Worm (Caenorhabditis elegans) whole organism, early embryonic: ENCODE results near the gene srv-7.

Source experiments
- aly-1 ChIP-seq: sonication (generic microtip); optimal IDR thresholded peaks from 2 replicates; lab custom pipeline; 2016; ENCODE audit warnings: missing genetic modification characterization, missing compliant biosample characterization
- ama-1 ChIP-seq: fragments of 150-350 bp; optimal IDR thresholded peaks from 2 replicates; lab custom pipeline; 2014
- ceh-13 ChIP-seq: fragments of 200-800 bp; sonication (Bioruptor generic); optimal IDR thresholded peaks from 2 replicates; lab custom pipeline; 2018; ENCODE audit warnings: mild to moderate bottlenecking, missing genetic modification characterization, missing compliant biosample characterization
- ceh-36 ChIP-seq: sonication (generic microtip); optimal IDR thresholded peaks from 2 replicates; lab custom pipeline; 2016; ENCODE audit warnings: missing genetic modification characterization, inconsistent platforms, missing compliant biosample characterization
- ets-7 ChIP-seq: sonication (generic microtip); optimal IDR thresholded peaks from 2 replicates; lab custom pipeline; 2016; ENCODE audit warnings: missing genotype, missing genetic modification characterization, missing compliant biosample characterization
- flt-1 ChIP-seq: fragments of 200-800 bp; sonication (Bioruptor generic); IDR thresholded peaks from 2 replicates; pipeline ENCODE4 v1.3.6; 2022; ENCODE audit warnings: missing genetic modification characterization, missing compliant biosample characterization
- hmbx-1 ChIP-seq: sonication (generic microtip); optimal IDR thresholded peaks from 2 replicates; lab custom pipeline; 2016; ENCODE audit warnings: mild to moderate bottlenecking, missing genetic modification characterization, missing compliant biosample characterization
- hnd-1 ChIP-seq: sonication (generic microtip); optimal IDR thresholded peaks from 2 replicates; lab custom pipeline; 2016; ENCODE audit warnings: missing genetic modification characterization, missing compliant biosample characterization
- scrt-1 ChIP-seq: fragments of 200-800 bp; sonication (Bioruptor generic); IDR thresholded peaks from 2 replicates; pipeline ENCODE4 v1.3.6; 2022; ENCODE audit warnings: missing genetic modification characterization, missing compliant biosample characterization
- sea-1 ChIP-seq: fragments of 200-800 bp; sonication (Bioruptor generic); conservative IDR thresholded peaks from 2 replicates; pipeline ENCODE4 v1.3.6; 2022; ENCODE audit warnings: missing genetic modification characterization, missing compliant biosample characterization
- tbx-11 ChIP-seq: fragments of 200-800 bp; sonication (Bioruptor generic); IDR thresholded peaks from 2 replicates; pipeline ENCODE4 v1.3.6; 2022; ENCODE audit warnings: missing genetic modification characterization, missing compliant biosample characterization
- tbx-37 ChIP-seq: fragments of 200-800 bp; sonication (Bioruptor generic); conservative IDR thresholded peaks from 2 replicates; pipeline ENCODE4 v1.3.6; 2022; ENCODE audit warnings: missing genetic modification reagents, missing genetic modification characterization, missing compliant biosample characterization
- tra-4 ChIP-seq: sonication (generic microtip); optimal IDR thresholded peaks from 2 replicates; lab custom pipeline; 2017; ENCODE audit warnings: missing genetic modification characterization, missing compliant biosample characterization

Gene srv-7

DNA sequence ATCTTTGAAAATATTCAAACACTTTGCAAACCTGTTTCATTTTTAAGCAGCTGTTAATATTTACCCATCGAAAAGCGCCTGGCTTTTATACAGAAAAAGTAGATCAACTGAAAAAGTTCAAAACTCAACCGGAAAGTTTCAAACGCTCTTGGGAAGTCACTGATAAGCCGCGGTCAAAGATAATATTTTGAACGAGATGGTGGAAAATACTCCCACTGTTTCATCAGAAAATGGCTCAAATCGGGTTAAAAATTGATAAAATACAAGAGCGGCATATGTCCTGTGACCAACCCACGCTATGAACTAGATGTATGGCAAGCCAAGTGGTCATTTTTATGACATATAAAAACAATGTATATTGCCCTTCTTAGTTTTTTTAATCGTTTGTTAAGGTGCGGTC is 48.6 kb downstream of the srv-7 start, which contains the start of gene sulp-2:
TSS of gene sulp-2 (minus strand) at position 107 of the 400 bp plus-strand sequence.
- no peak for TF ChIP-seq flt-1
- no peak for TF ChIP-seq aly-1 (tag; lab: Kevin White, UChicago)
- TF ChIP-seq ceh-13 (GFP tag; lab: Kevin White, UChicago) = no peak
- no peak for TF ChIP-seq ama-1 (lab: Kevin White, UChicago)
- TF ChIP-seq ets-7 (tag; lab: Kevin White, UChicago) = no peak
- TF ChIP-seq hnd-1 = no peak
- no peak for TF ChIP-seq tbx-37 (GFP tag; lab: Robert Waterston, UW)
- TF ChIP-seq hmbx-1 (tag; lab: Kevin White, UChicago) = no peak
- TF ChIP-seq ceh-36 = no peak
- TF ChIP-seq tra-4 (tag; lab: Kevin White, UChicago) = no peak
- TF ChIP-seq sea-1 = no peak
- TF ChIP-seq scrt-1 (GFP tag; lab: Robert Waterston, UW) = no peak
- TF ChIP-seq tbx-11 (GFP tag; lab: Robert Waterston, UW) = no peak
